Worm (Caenorhabditis elegans) whole organism, early embryonic: ENCODE data around the gene grd-10.

ENCODE experiments used
- B0310.2 ChIP-seq: sonication (generic microtip); optimal IDR thresholded peaks from 2 replicates; lab custom pipeline; 2016; ENCODE audit warnings: mild to moderate bottlenecking, missing genetic modification characterization, missing compliant biosample characterization
- F13C5.2 ChIP-seq: sonication (generic microtip); optimal IDR thresholded peaks from 2 replicates; lab custom pipeline; 2017; ENCODE audit warnings: mild to moderate bottlenecking, missing genetic modification characterization, inconsistent platforms, missing compliant biosample characterization
- aly-1 ChIP-seq: sonication (generic microtip); optimal IDR thresholded peaks from 2 replicates; lab custom pipeline; 2016; ENCODE audit warnings: missing genetic modification characterization, missing compliant biosample characterization
- ama-1 ChIP-seq: fragments of 150-350 bp; optimal IDR thresholded peaks from 2 replicates; lab custom pipeline; 2014
- ceh-13 ChIP-seq: fragments of 200-800 bp; sonication (Bioruptor generic); optimal IDR thresholded peaks from 2 replicates; lab custom pipeline; 2018; ENCODE audit warnings: mild to moderate bottlenecking, missing genetic modification characterization, missing compliant biosample characterization
- ceh-36 ChIP-seq: sonication (generic microtip); optimal IDR thresholded peaks from 2 replicates; lab custom pipeline; 2016; ENCODE audit warnings: missing genetic modification characterization, inconsistent platforms, missing compliant biosample characterization
- ets-7 ChIP-seq: sonication (generic microtip); optimal IDR thresholded peaks from 2 replicates; lab custom pipeline; 2016; ENCODE audit warnings: missing genotype, missing genetic modification characterization, missing compliant biosample characterization
- flt-1 ChIP-seq: fragments of 200-800 bp; sonication (Bioruptor generic); IDR thresholded peaks from 2 replicates; pipeline ENCODE4 v1.3.6; 2022; ENCODE audit warnings: missing genetic modification characterization, missing compliant biosample characterization
- hmbx-1 ChIP-seq: sonication (generic microtip); optimal IDR thresholded peaks from 2 replicates; lab custom pipeline; 2016; ENCODE audit warnings: mild to moderate bottlenecking, missing genetic modification characterization, missing compliant biosample characterization
- hmg-4 ChIP-seq: fragments of 200-800 bp; sonication (Bioruptor generic); optimal IDR thresholded peaks from 2 replicates; lab custom pipeline; 2018; ENCODE audit warnings: mild to moderate bottlenecking, missing genetic modification characterization, missing compliant biosample characterization
- hnd-1 ChIP-seq: sonication (generic microtip); optimal IDR thresholded peaks from 2 replicates; lab custom pipeline; 2016; ENCODE audit warnings: missing genetic modification characterization, missing compliant biosample characterization
- pes-1 ChIP-seq: fragments of 200-800 bp; sonication (Bioruptor generic); IDR thresholded peaks from 2 replicates; pipeline ENCODE4 v1.3.6; 2022; ENCODE audit warnings: missing genetic modification reagents, missing genetic modification characterization, missing compliant biosample characterization
- scrt-1 ChIP-seq: fragments of 200-800 bp; sonication (Bioruptor generic); IDR thresholded peaks from 2 replicates; pipeline ENCODE4 v1.3.6; 2022; ENCODE audit warnings: missing genetic modification characterization, missing compliant biosample characterization
- sea-1 ChIP-seq: fragments of 200-800 bp; sonication (Bioruptor generic); conservative IDR thresholded peaks from 2 replicates; pipeline ENCODE4 v1.3.6; 2022; ENCODE audit warnings: missing genetic modification characterization, missing compliant biosample characterization
- tbx-11 ChIP-seq: fragments of 200-800 bp; sonication (Bioruptor generic); IDR thresholded peaks from 2 replicates; pipeline ENCODE4 v1.3.6; 2022; ENCODE audit warnings: missing genetic modification characterization, missing compliant biosample characterization
- tbx-37 ChIP-seq: fragments of 200-800 bp; sonication (Bioruptor generic); conservative IDR thresholded peaks from 2 replicates; pipeline ENCODE4 v1.3.6; 2022; ENCODE audit warnings: missing genetic modification reagents, missing genetic modification characterization, missing compliant biosample characterization
- tra-4 ChIP-seq: sonication (generic microtip); optimal IDR thresholded peaks from 2 replicates; lab custom pipeline; 2017; ENCODE audit warnings: missing genetic modification characterization, missing compliant biosample characterization

Gene grd-10

ce11 chrIV:3444614-3445013 lies 3.8 kb downstream of the grd-10 start, which contains the start of gene F58E2.5:
TSS of gene F58E2.5 (plus strand) at chrIV:3444914.
- TF ChIP-seq tbx-37 (no peak), ets-7 (tag; lab: Kevin White, UChicago) (no peak), ama-1 (lab: Kevin White, UChicago) (no peak), hmbx-1 (no peak), ceh-13 (GFP tag; lab: Kevin White, UChicago) (no peak), pes-1 (GFP tag; lab: Robert Waterston, UW) (no peak), B0310.2 (tag; lab: Kevin White, UChicago) (no peak), tbx-11 (GFP tag; lab: Robert Waterston, UW) (no peak), sea-1 (GFP tag; lab: Robert Waterston, UW) (no peak), scrt-1 (no peak), ceh-36 (no peak), F13C5.2 (tag; lab: Kevin White, UChicago) (no peak), hmg-4 (GFP tag; lab: Kevin White, UChicago) (no peak), tra-4 (tag; lab: Kevin White, UChicago) (no peak)

DNA sequence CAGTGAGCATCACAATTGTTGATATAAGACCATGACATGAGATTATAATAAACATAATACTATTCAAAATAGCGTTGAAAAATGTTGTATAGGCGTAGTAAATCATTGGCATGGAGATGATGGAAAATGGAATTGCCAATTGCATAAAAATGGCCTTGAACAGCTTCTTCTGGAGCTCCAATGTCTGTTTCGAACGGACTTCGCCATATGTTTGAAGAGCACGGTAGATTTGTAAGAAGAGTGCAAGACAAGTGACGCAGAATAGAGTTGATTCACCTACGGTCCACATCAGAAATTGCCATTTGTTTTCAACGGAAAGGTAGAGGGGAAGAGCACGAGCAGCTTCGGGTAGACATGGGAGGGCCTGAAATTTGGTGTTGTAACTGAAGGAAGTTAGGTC lies 6.5 kb downstream of the grd-10 start:
- TF ChIP-seq F13C5.2 (tag; lab: Kevin White, UChicago) (no peak), hmbx-1 (no peak), aly-1 (tag; lab: Kevin White, UChicago) (no peak), sea-1 (GFP tag; lab: Robert Waterston, UW) (no peak), pes-1 (GFP tag; lab: Robert Waterston, UW) (no peak), tbx-37 (no peak), tbx-11 (GFP tag; lab: Robert Waterston, UW) (no peak), ceh-36 (no peak), tra-4 (tag; lab: Kevin White, UChicago) (no peak), hmg-4 (GFP tag; lab: Kevin White, UChicago) (no peak)

DNA sequence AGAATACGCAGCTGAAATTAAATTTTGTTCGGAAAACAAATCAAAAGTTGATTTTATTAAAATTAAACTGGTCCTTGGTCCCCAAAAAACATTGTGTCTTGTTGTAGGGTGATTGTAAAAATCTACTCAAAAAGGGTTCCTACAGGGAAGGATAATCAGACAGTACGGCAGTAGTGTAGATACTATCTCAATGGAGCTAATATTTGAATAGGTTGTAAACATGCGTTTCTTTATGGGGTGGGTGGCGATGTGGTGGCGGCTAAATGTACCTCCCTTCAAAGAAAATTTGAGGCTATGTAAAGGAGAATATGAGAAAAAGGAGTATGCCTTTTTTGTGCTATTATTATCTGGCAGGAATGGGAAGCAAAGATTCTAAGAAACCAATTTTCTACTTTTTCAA lies 11.7 kb downstream of the grd-10 start:
- TF ChIP-seq hnd-1 (tag; lab: Kevin White, UChicago) (no peak), ceh-13 (GFP tag; lab: Kevin White, UChicago) (no peak), sea-1 (GFP tag; lab: Robert Waterston, UW) (no peak), hmbx-1 (no peak), ets-7 (tag; lab: Kevin White, UChicago) (no peak), tbx-37 (no peak), tra-4 (tag; lab: Kevin White, UChicago) (no peak), scrt-1 (no peak), pes-1 (GFP tag; lab: Robert Waterston, UW) (no peak), flt-1 (no peak), F13C5.2 (tag; lab: Kevin White, UChicago) (no peak), B0310.2 (tag; lab: Kevin White, UChicago) (no peak), aly-1 (tag; lab: Kevin White, UChicago) (no peak), ama-1 (lab: Kevin White, UChicago) (no peak)

ce11 chrIV:3453346-3453745 lies 12.5 kb downstream of the grd-10 start, which contains the start of gene srz-23:
TSS of gene srz-23 (plus strand) at chrIV:3453608.
- no peak for TF ChIP-seq B0310.2 (tag; lab: Kevin White, UChicago)

ce11 chrIV:3455437-3455836 lies 14.6 kb downstream of the grd-10 start:
- TF ChIP-seq ceh-36 = peak; percentile 94

DNA sequence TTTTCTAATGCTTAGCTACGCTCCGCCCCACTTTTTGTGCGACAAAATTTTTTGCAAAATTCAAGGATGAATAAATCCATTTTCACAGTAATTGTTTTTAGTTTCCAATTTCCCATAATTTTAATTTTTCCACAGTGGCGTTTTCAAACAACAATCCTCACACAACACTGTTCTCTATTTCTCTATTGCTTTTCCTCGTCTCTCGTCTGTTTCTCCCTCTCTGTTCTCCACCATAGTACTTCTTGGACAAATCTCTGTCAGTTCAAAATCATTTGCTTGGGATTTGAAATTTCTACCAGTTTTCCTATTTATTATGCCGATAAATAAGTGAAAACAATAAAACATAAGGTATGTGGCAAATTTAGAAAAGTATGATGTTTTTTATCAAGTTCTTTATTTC lies 22.4 kb downstream of the grd-10 start, which contains the start of gene F58E2.4:
Gene F58E2.4, plus strand, starts transcription at position 134 of the 400 bp plus-strand sequence.
- TF ChIP-seq ceh-36 (no peak), aly-1 (tag; lab: Kevin White, UChicago) (no peak), flt-1 (no peak), B0310.2 (tag; lab: Kevin White, UChicago) (no peak), ceh-13 (GFP tag; lab: Kevin White, UChicago) (no peak), ama-1 (lab: Kevin White, UChicago) (no peak), ets-7 (tag; lab: Kevin White, UChicago) (no peak), hmbx-1 (no peak), sea-1 (GFP tag; lab: Robert Waterston, UW) (no peak), hmg-4 (GFP tag; lab: Kevin White, UChicago) (no peak), scrt-1 (no peak), tbx-11 (GFP tag; lab: Robert Waterston, UW) (no peak), F13C5.2 (tag; lab: Kevin White, UChicago) (no peak), tbx-37 (no peak), tra-4 (tag; lab: Kevin White, UChicago) (no peak), hnd-1 (tag; lab: Kevin White, UChicago) (no peak), pes-1 (GFP tag; lab: Robert Waterston, UW) (no peak)

- TF ChIP-seq ets-7 (tag; lab: Kevin White, UChicago) (no peak), hnd-1 (tag; lab: Kevin White, UChicago) (no peak), tbx-37 (no peak), F13C5.2 (tag; lab: Kevin White, UChicago) (no peak), flt-1 (no peak), pes-1 (GFP tag; lab: Robert Waterston, UW) (no peak), tra-4 (tag; lab: Kevin White, UChicago) (no peak), hmbx-1 (no peak), ceh-36 (no peak), scrt-1 (no peak), tbx-11 (GFP tag; lab: Robert Waterston, UW) (no peak), ama-1 (lab: Kevin White, UChicago) (no peak), B0310.2 (tag; lab: Kevin White, UChicago) (no peak), sea-1 (GFP tag; lab: Robert Waterston, UW) (no peak), ceh-13 (GFP tag; lab: Kevin White, UChicago) (no peak), aly-1 (tag; lab: Kevin White, UChicago) (no peak), hmg-4 (GFP tag; lab: Kevin White, UChicago) (no peak)
Observed at ce11 chrIV:3467128-3467527, 26.3 kb downstream of the grd-10 start, which contains the start of gene F58E2.3. TSS of gene F58E2.3 (plus strand) at chrIV:3467428.

DNA sequence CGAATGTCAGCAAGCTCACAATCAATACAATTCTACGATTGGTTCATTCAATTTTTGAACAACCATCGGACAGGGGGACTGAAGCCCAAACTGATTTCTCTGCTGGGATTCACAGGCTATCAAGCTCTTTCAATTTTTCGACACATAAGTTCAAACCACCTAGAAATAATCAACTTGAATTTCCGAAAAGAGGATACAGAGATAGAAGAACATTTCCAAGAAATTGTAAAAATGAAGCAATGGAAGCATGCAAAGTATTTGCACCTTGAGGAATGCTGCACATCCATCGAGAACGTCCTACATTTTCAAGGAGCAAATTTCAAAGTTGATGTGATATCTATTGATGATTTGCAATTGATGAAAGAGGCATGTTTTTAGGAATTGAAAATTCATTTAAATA lies 26.9 kb downstream of the grd-10 start:
- TF ChIP-seq hmbx-1 (no peak), aly-1 (tag; lab: Kevin White, UChicago) (no peak), ets-7 (tag; lab: Kevin White, UChicago) (no peak), tra-4 (tag; lab: Kevin White, UChicago) (no peak), tbx-37 (no peak), F13C5.2 (tag; lab: Kevin White, UChicago) (no peak), tbx-11 (GFP tag; lab: Robert Waterston, UW) (no peak), scrt-1 (no peak), pes-1 (GFP tag; lab: Robert Waterston, UW) (no peak), flt-1 (no peak), hmg-4 (GFP tag; lab: Kevin White, UChicago) (no peak), hnd-1 (tag; lab: Kevin White, UChicago) (no peak), ama-1 (lab: Kevin White, UChicago) (no peak), ceh-36 (no peak), B0310.2 (tag; lab: Kevin White, UChicago) (no peak), sea-1 (GFP tag; lab: Robert Waterston, UW) (no peak), ceh-13 (GFP tag; lab: Kevin White, UChicago) (no peak)
